Fruit fly (Drosophila melanogaster): Measurements from ENCODE around the gene Faf2.

DNA sequence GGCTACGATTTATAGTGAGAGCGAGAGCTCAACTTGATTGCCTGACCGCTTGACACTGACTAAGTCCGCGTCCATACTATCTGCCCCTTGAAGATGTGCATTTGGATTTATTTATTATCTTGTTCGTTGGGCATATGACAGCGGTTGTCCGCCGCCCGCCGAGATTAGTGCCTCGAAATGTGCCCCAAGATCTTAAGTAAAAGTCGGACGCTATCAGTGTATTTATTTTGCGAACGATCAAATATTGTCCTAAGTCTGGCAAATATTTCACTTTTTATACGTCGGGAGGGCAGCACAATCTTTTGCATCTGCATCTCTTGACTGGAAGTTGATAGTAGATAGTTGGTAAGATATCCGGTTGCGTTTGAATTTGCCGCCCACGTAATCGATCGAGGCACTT, 5.2 kb upstream of the Faf2 start, which contains the start of gene Irk3:
- no peak for TF ChIP-seq psq (optimal IDR thresholded peaks at IDR 0.05)
- no peak for TF ChIP-seq Sin3A (optimal IDR thresholded peaks at IDR 0.05)
- no peak for TF ChIP-seq ttk (optimal IDR thresholded peaks at IDR 0.05)

Data from Kc167 (cell line).